Fruit fly (Drosophila melanogaster) Kc167 (cell line): ENCODE data around the gene CG13032.

ENCODE experiments used
- Myc ChIP-seq: fragments of >200 bp; optimal IDR thresholded peaks from 2 replicates; lab custom pipeline; 2017; ENCODE audit warnings: missing external identifiers
- Sin3A ChIP-seq: fragments of >200 bp; optimal IDR thresholded peaks from 2 replicates; lab custom pipeline; 2018; ENCODE audit warnings: missing external identifiers
- h ChIP-seq: fragments of >200 bp; optimal IDR thresholded peaks from 3 replicates; lab custom pipeline; 2018; ENCODE audit warnings: missing external identifiers
- insv ChIP-seq: fragments of >200 bp; optimal IDR thresholded peaks from 3 replicates; lab custom pipeline; 2018; ENCODE audit warnings: missing external identifiers
- psq ChIP-seq: fragments of >200 bp; optimal IDR thresholded peaks from 2 replicates; lab custom pipeline; 2017; ENCODE audit warnings: missing external identifiers
- ttk ChIP-seq: sonication (Bioruptor generic); optimal IDR thresholded peaks from 2 replicates; lab custom pipeline; 2017; ENCODE audit warnings: missing external identifiers

The CG13032 gene

dm6 chr3L:16708738-16709350, 35.1 kb downstream of the CG13032 start:
- TF ChIP-seq ttk (lab: Kevin White, UChicago) (no peak), insv (lab: Kevin White, UChicago) (no peak), h (lab: Kevin White, UChicago) (no peak), Sin3A (no peak)

- no peak for TF ChIP-seq h (lab: Kevin White, UChicago)
- TF ChIP-seq insv (lab: Kevin White, UChicago), result no peak
- TF ChIP-seq Myc (lab: Kevin White, UChicago), result no peak
- no peak for TF ChIP-seq psq (lab: Kevin White, UChicago)
- TF ChIP-seq ttk (lab: Kevin White, UChicago), result no peak
- no peak for TF ChIP-seq Sin3A
These were observed 36.0 kb downstream of the CG13032 start for dm6 chr3L:16709673-16710257.

dm6 chr3L:16710258-16711020, 36.7 kb downstream of the CG13032 start:
- TF ChIP-seq insv (lab: Kevin White, UChicago) (no peak), h (lab: Kevin White, UChicago) (no peak), Myc (lab: Kevin White, UChicago) (no peak), psq (lab: Kevin White, UChicago) (no peak), Sin3A (no peak), ttk (lab: Kevin White, UChicago) (no peak)

dm6 chr3L:16711430-16712228, 37.9 kb downstream of the CG13032 start, which contains the start of the genes CG43954, Lasp and Dab:
TSS of gene CG43954 (minus strand) at chr3L:16711677.
TSS of gene Lasp (minus strand) at chr3L:16711677.
TSS of gene Dab (plus strand) at chr3L:16712126.
- TF ChIP-seq insv (lab: Kevin White, UChicago), result no peak
- TF ChIP-seq ttk (lab: Kevin White, UChicago), result no peak
- TF ChIP-seq Myc (lab: Kevin White, UChicago), result no peak
- TF ChIP-seq psq (lab: Kevin White, UChicago), result no peak
- no peak for TF ChIP-seq Sin3A
- no peak for TF ChIP-seq h (lab: Kevin White, UChicago)

- TF ChIP-seq Myc (lab: Kevin White, UChicago), result no peak
- TF ChIP-seq h (lab: Kevin White, UChicago), result no peak
- TF ChIP-seq insv (lab: Kevin White, UChicago), result no peak
- TF ChIP-seq psq (lab: Kevin White, UChicago), result no peak
- no peak for TF ChIP-seq ttk (lab: Kevin White, UChicago)
- TF ChIP-seq Sin3A, result no peak
These were observed 38.6 kb downstream of the CG13032 start for dm6 chr3L:16712371-16712770.

- TF ChIP-seq Myc (lab: Kevin White, UChicago) (no peak), Sin3A (no peak), psq (lab: Kevin White, UChicago) (no peak), h (lab: Kevin White, UChicago) (no peak), insv (lab: Kevin White, UChicago) (no peak), ttk (lab: Kevin White, UChicago) (no peak)
These were observed 39.9 kb downstream of the CG13032 start for dm6 chr3L:16713446-16714192.

- no peak for TF ChIP-seq h (lab: Kevin White, UChicago)
- TF ChIP-seq psq (lab: Kevin White, UChicago), result no peak
- no peak for TF ChIP-seq ttk (lab: Kevin White, UChicago)
- no peak for TF ChIP-seq Myc (lab: Kevin White, UChicago)
- TF ChIP-seq Sin3A, result no peak
- no peak for TF ChIP-seq insv (lab: Kevin White, UChicago)
These were observed 40.4 kb downstream of the CG13032 start for dm6 chr3L:16714193-16714538.

dm6 chr3L:16724561-16724960, 50.8 kb downstream of the CG13032 start, which contains the start of gene CG13031:
TSS of gene CG13031 (plus strand) at chr3L:16724861.
- TF ChIP-seq ttk (lab: Kevin White, UChicago) (no peak), h (lab: Kevin White, UChicago) (no peak), psq (lab: Kevin White, UChicago) (no peak), insv (lab: Kevin White, UChicago) (no peak)
